Fruit fly (Drosophila melanogaster): Measurements from ENCODE around the gene CanA1.

CanA1 gene

dm6 chr3R:31038473-31039424, at the start of gene CanA1:
CanA1 (plus strand) TSS chr3R:31039374.
- TF ChIP-seq usp (GFP tag; optimal IDR thresholded peaks at IDR 0.05): no peak
- no peak for TF ChIP-seq psq (optimal IDR thresholded peaks at IDR 0.05)
- no peak for TF ChIP-seq EcR (GFP tag; optimal IDR thresholded peaks at IDR 0.05)

DNA sequence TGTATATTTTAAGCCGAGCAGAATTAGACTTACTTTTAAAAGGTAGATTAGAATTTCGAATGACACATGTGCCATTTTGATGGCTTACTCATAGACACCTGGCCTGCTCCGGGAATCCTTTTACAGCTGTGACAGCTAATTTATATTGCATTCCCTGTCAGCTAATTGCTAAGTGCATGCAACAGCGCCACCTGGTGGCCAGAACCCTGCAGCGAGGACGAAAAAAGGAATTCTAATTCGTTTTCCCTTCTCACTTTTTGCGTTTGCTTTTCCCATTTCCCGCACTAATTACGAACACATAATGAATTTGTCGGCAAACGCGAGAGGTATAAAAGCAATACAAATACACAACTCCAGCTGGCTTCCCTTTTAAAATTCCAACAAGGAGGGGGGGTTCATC, 49.2 kb upstream of the CanA1 start, which contains the start of gene CG31008:
Gene CG31008, minus strand, starts transcription at position 59 of the 400 bp plus-strand sequence.
- TF ChIP-seq CG8478 (optimal IDR thresholded peaks at IDR 0.05) (no peak), EcR (GFP tag; optimal IDR thresholded peaks at IDR 0.05) (no peak), usp (GFP tag; optimal IDR thresholded peaks at IDR 0.05) (no peak), psq (optimal IDR thresholded peaks at IDR 0.05) (no peak), Dll (optimal IDR thresholded peaks at IDR 0.05) (no peak), pan (optimal IDR thresholded peaks at IDR 0.05) (no peak)

- TF ChIP-seq CG8478 (optimal IDR thresholded peaks at IDR 0.05): no peak
- TF ChIP-seq EcR (GFP tag; optimal IDR thresholded peaks at IDR 0.05): no peak
- TF ChIP-seq psq (optimal IDR thresholded peaks at IDR 0.05): no peak
- no peak for TF ChIP-seq pan (optimal IDR thresholded peaks at IDR 0.05)
- TF ChIP-seq usp (GFP tag; optimal IDR thresholded peaks at IDR 0.05): no peak
- TF ChIP-seq Dll (optimal IDR thresholded peaks at IDR 0.05): no peak
Measured at dm6 chr3R:30992357-30992756, 46.8 kb upstream of the CanA1 start, which contains the start of gene CG31007. CG31007 (minus strand) TSS chr3R:30992457.

dm6 chr3R:31006599-31006998, 32.6 kb upstream of the CanA1 start:
- no peak for TF ChIP-seq EcR (GFP tag; optimal IDR thresholded peaks at IDR 0.05)
- TF ChIP-seq psq (optimal IDR thresholded peaks at IDR 0.05): no peak
- no peak for TF ChIP-seq pan (optimal IDR thresholded peaks at IDR 0.05)
- TF ChIP-seq Dll (optimal IDR thresholded peaks at IDR 0.05): no peak
- TF ChIP-seq CG8478 (optimal IDR thresholded peaks at IDR 0.05): no peak
- no peak for TF ChIP-seq usp (GFP tag; optimal IDR thresholded peaks at IDR 0.05)

DNA sequence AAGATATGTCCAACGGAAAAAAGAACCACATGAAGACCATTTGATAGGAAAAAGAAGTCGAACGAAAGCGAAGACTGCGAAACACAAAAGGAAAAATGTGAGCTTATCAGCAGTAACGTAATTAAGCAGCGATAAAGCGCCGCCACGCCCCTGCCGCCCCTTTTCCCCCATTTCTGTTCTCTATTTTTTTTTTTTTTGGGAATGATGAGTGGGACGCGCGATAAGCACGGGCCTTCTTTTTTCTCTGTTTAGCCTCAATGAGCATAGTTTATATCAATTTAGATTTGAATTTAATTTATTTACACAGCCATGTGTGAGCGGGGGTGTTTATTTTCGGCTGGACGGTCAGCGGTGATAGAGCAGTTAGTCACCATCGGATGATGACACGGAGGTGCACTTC, 29.1 kb upstream of the CanA1 start:
- TF ChIP-seq EcR (GFP tag; optimal IDR thresholded peaks at IDR 0.05) (no peak), usp (GFP tag; optimal IDR thresholded peaks at IDR 0.05) (no peak), Dll (optimal IDR thresholded peaks at IDR 0.05) (no peak), pan (optimal IDR thresholded peaks at IDR 0.05) (no peak), CG8478 (optimal IDR thresholded peaks at IDR 0.05) (no peak), psq (optimal IDR thresholded peaks at IDR 0.05) (no peak)

DNA sequence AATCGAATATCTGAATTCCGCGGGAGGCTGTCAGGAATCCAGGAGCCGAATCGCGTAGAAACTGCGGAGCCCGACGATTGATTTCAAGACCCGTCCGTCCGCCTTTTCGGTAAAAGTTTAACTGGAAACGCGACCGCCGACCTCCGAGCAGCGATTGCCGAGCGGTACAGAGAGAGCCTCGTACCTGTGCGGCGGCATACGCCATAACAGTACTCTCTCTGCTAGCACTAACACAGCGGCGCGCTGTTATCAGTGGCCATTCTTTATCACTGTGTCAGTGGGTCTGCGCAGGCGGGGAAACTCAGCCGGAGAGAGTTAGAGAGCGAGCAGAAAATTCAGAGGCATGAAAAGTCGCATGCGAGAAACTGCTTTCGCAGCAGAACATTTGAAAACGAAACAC, 22.5 kb upstream of the CanA1 start, which contains the start of gene 5-HT7:
Gene 5-HT7, minus strand, starts transcription at position 161 of the 400 bp plus-strand sequence.
- TF ChIP-seq Dll (optimal IDR thresholded peaks at IDR 0.05) (no peak), CG8478 (optimal IDR thresholded peaks at IDR 0.05) (no peak), pan (optimal IDR thresholded peaks at IDR 0.05) (no peak), psq (optimal IDR thresholded peaks at IDR 0.05) (no peak), usp (GFP tag; optimal IDR thresholded peaks at IDR 0.05) (no peak), EcR (GFP tag; optimal IDR thresholded peaks at IDR 0.05) (no peak)

DNA sequence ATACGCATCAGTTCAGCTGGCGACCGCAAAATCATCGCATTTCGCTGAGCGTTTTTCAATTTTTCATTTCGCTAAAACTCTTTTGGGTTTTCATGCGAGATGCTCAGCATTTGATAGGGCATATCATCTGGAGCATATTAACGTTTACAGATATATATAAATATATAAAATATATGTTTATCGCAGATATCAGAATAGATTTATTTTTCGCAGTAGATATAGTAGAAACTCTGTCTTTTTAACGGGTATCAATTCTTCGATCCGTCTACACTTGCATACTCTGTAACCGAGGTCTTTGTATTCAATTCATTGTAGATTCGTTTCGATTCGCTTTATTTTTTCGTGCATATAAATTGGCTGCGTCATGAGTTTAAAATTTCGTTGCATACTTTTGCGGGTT, 19.5 kb upstream of the CanA1 start:
- TF ChIP-seq CG8478 (optimal IDR thresholded peaks at IDR 0.05): no peak
- no peak for TF ChIP-seq Dll (optimal IDR thresholded peaks at IDR 0.05)
- TF ChIP-seq EcR (GFP tag; optimal IDR thresholded peaks at IDR 0.05): no peak
- no peak for TF ChIP-seq usp (GFP tag; optimal IDR thresholded peaks at IDR 0.05)
- TF ChIP-seq psq (optimal IDR thresholded peaks at IDR 0.05): no peak
- TF ChIP-seq pan (optimal IDR thresholded peaks at IDR 0.05): no peak

dm6 chr3R:31020762-31021161, 18.4 kb upstream of the CanA1 start:
- TF ChIP-seq usp (GFP tag; optimal IDR thresholded peaks at IDR 0.05) (no peak), psq (optimal IDR thresholded peaks at IDR 0.05) (no peak), CG8478 (optimal IDR thresholded peaks at IDR 0.05) (no peak), pan (optimal IDR thresholded peaks at IDR 0.05) (no peak), EcR (GFP tag; optimal IDR thresholded peaks at IDR 0.05) (no peak), Dll (optimal IDR thresholded peaks at IDR 0.05) (no peak)

- no peak for TF ChIP-seq usp (GFP tag; optimal IDR thresholded peaks at IDR 0.05)
- TF ChIP-seq Dll (optimal IDR thresholded peaks at IDR 0.05): no peak
- TF ChIP-seq psq (optimal IDR thresholded peaks at IDR 0.05): no peak
- no peak for TF ChIP-seq EcR (GFP tag; optimal IDR thresholded peaks at IDR 0.05)
- no peak for TF ChIP-seq pan (optimal IDR thresholded peaks at IDR 0.05)
- no peak for TF ChIP-seq CG8478 (optimal IDR thresholded peaks at IDR 0.05)
Measured at dm6 chr3R:31035046-31035445, 4.1 kb upstream of the CanA1 start, which contains the start of gene CG33773. CG33773 (plus strand) TSS chr3R:31035346.

- TF ChIP-seq EcR (GFP tag; optimal IDR thresholded peaks at IDR 0.05): no peak
- no peak for TF ChIP-seq Dll (optimal IDR thresholded peaks at IDR 0.05)
- no peak for TF ChIP-seq usp (GFP tag; optimal IDR thresholded peaks at IDR 0.05)
- TF ChIP-seq pan (optimal IDR thresholded peaks at IDR 0.05): no peak
- TF ChIP-seq psq (optimal IDR thresholded peaks at IDR 0.05): no peak
- TF ChIP-seq CG8478 (optimal IDR thresholded peaks at IDR 0.05): no peak
Measured at dm6 chr3R:31045005-31045404, 5.8 kb downstream of the CanA1 start, which contains the start of gene CG33920. CG33920 (minus strand) TSS chr3R:31045105.

dm6 chr3R:31048629-31049028, 9.5 kb downstream of the CanA1 start, which contains the start of gene Alp4:
Alp4 (plus strand) TSS chr3R:31048929.
- no peak for TF ChIP-seq CG8478 (optimal IDR thresholded peaks at IDR 0.05)
- TF ChIP-seq EcR (GFP tag; optimal IDR thresholded peaks at IDR 0.05): no peak
- no peak for TF ChIP-seq usp (GFP tag; optimal IDR thresholded peaks at IDR 0.05)

DNA sequence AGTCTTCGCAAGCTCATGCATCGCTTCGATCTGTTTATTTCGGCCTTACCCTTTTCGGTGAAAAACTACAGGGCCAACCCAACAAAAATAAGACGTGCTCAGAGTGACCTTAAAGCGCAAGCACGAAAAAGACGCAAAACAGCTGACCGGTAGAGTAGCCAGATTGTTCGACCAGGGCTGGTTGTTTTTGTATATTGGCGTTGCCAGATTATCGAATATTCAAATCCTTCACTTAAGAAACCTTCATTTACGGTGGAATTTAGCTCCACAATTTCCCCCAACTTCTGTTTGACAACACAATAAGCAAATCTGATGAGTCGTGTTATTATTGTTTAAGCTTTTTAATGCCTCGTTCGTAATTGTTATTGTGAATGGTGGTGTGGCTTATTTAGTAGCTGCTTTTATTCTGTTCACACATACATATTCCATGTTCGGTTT, 14.6 kb downstream of the CanA1 start, which contains the start of gene Chchd3:
Gene Chchd3, minus strand, starts transcription at position 132 of the 438 bp plus-strand sequence.
- TF ChIP-seq pan (optimal IDR thresholded peaks at IDR 0.05) (no peak), Dll (optimal IDR thresholded peaks at IDR 0.05) (no peak), psq (optimal IDR thresholded peaks at IDR 0.05) (no peak), usp (GFP tag; optimal IDR thresholded peaks at IDR 0.05) (no peak), EcR (GFP tag; optimal IDR thresholded peaks at IDR 0.05) (no peak), CG8478 (optimal IDR thresholded peaks at IDR 0.05) (no peak)
